Worm (Caenorhabditis elegans) whole organism, late embryonic: ENCODE measurements around the gene T08G3.11.

Source experiments
- ceh-2 ChIP-seq: sonication (generic microtip); optimal IDR thresholded peaks from 2 replicates; lab custom pipeline; 2016; ENCODE audit warnings: missing genotype, missing genetic modification characterization, missing compliant biosample characterization
- ceh-48 ChIP-seq: sonication (generic microtip); optimal IDR thresholded peaks from 2 replicates; lab custom pipeline; 2016; ENCODE audit warnings: missing genetic modification characterization, inconsistent platforms, missing compliant biosample characterization
- pha-4 ChIP-seq: fragments of 150-350 bp; optimal IDR thresholded peaks from 2 replicates; lab custom pipeline; 2018; ENCODE audit warnings: missing biosample characterization, missing genetic modification reagents, missing genetic modification characterization
- tbx-2 ChIP-seq: sonication (generic microtip); optimal IDR thresholded peaks from 2 replicates; lab custom pipeline; 2016; ENCODE audit warnings: missing genetic modification characterization, missing compliant biosample characterization

DNA sequence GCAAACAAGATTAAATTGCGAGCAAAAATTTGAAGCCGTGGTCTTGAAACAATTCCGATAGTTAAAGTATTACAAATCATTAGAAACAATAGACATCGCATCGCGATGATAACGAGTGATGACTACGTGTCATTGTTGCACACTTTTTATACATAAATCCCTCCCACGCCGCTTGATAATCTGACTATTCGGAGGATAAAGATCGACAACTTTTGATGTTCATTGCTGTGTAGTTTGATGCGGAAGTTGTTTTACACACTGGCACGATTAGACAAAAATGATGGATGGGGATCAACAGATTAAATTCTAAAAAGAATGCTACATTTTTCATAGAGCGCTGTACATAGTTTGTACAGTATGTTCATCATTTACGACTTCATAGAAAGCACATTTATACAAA is at the start of gene T08G3.11:
- TF ChIP-seq tbx-2 (tag; lab: Kevin White, UChicago) (no peak), ceh-48 (tag; lab: Kevin White, UChicago) (no peak), ceh-2 (tag; lab: Kevin White, UChicago) (no peak), pha-4 (tag; lab: Kevin White, UChicago) (no peak)
